Fruit fly (Drosophila melanogaster) whole organism, embryonic: ENCODE measurements around the gene CG45002.
A peak's percentile ranks its signal among the peaks of the same experiment; 100 is the strongest.

Experiments
- ATbp ChIP-seq: fragments of 200-800 bp; sonication (Bioruptor generic); optimal IDR thresholded peaks from 2 replicates; lab custom pipeline; 2017; ENCODE audit warnings: missing biosample characterization, mild to moderate bottlenecking, missing genetic modification characterization, missing genetic modification reagents
- Ada2b ChIP-seq: fragments of 200-800 bp; sonication (Bioruptor generic); IDR thresholded peaks from 2 replicates; pipeline ENCODE4 v1.3.6; 2022; ENCODE audit warnings: missing biosample characterization, missing genetic modification characterization
- Atf6 ChIP-seq: fragments of 200-800 bp; sonication (Bioruptor generic); IDR thresholded peaks from 2 replicates; pipeline ENCODE4 v1.3.6; 2022; ENCODE audit warnings: missing biosample characterization, missing genetic modification characterization
- Blimp-1 ChIP-seq: fragments of 200-800 bp; sonication (Bioruptor generic); optimal IDR thresholded peaks from 3 replicates; lab custom pipeline; 2018; ENCODE audit warnings: missing biosample characterization, missing genetic modification characterization, mild to moderate bottlenecking, moderate library complexity, missing genetic modification reagents
- CG12391 ChIP-seq: fragments of 200-800 bp; sonication (Bioruptor generic); optimal IDR thresholded peaks from 3 replicates; lab custom pipeline; 2018; ENCODE audit warnings: missing biosample characterization, mild to moderate bottlenecking, missing genetic modification characterization, moderate library complexity
- CG13123 ChIP-seq: fragments of 200-800 bp; sonication (Bioruptor generic); optimal IDR thresholded peaks from 2 replicates; lab custom pipeline; 2016; ENCODE audit warnings: missing biosample characterization, missing genetic modification characterization
- CG15269 ChIP-seq: fragments of 200-800 bp; sonication (Bioruptor generic); optimal IDR thresholded peaks from 2 replicates; lab custom pipeline; 2018; ENCODE audit warnings: missing biosample characterization, mild to moderate bottlenecking, missing genetic modification characterization, moderate library complexity
- CG1603 ChIP-seq: fragments of 200-800 bp; sonication (Bioruptor generic); optimal IDR thresholded peaks from 2 replicates; lab custom pipeline; 2019; ENCODE audit warnings: missing biosample characterization, mild to moderate bottlenecking, missing genetic modification characterization, moderate library complexity
- CG17385 ChIP-seq: fragments of 200-800 bp; sonication (Bioruptor generic); optimal IDR thresholded peaks from 3 replicates; lab custom pipeline; 2018; ENCODE audit warnings: missing biosample characterization, mild to moderate bottlenecking, missing genetic modification characterization
- CG17612 ChIP-seq: fragments of 200-800 bp; sonication (Bioruptor generic); IDR thresholded peaks from 2 replicates; pipeline ENCODE4 v1.3.6; 2022; ENCODE audit warnings: missing biosample characterization, missing genetic modification characterization
- CG18599 ChIP-seq: fragments of 200-800 bp; sonication (Bioruptor generic); optimal IDR thresholded peaks from 3 replicates; lab custom pipeline; 2017; ENCODE audit warnings: missing biosample characterization, missing genetic modification characterization, mild to moderate bottlenecking, moderate library complexity, missing genetic modification reagents
- CG2120 ChIP-seq: fragments of 200-800 bp; sonication (Bioruptor generic); optimal IDR thresholded peaks from 3 replicates; lab custom pipeline; 2016; ENCODE audit warnings: missing biosample characterization, missing genetic modification characterization
- CG2202 ChIP-seq: fragments of 200-800 bp; sonication (Bioruptor generic); optimal IDR thresholded peaks from 2 replicates; lab custom pipeline; 2018; ENCODE audit warnings: missing biosample characterization, mild to moderate bottlenecking, missing genetic modification characterization
- CG30403 ChIP-seq: fragments of 200-800 bp; sonication (Bioruptor generic); optimal IDR thresholded peaks from 3 replicates; lab custom pipeline; 2016; ENCODE audit warnings: missing biosample characterization, missing genetic modification characterization
- CG31441 ChIP-seq: fragments of 200-800 bp; sonication (Bioruptor generic); IDR thresholded peaks from 2 replicates; pipeline ENCODE4 v1.3.6; 2022; ENCODE audit warnings: missing biosample characterization, missing genetic modification characterization
- CG32532 ChIP-seq: fragments of 200-800 bp; sonication (Bioruptor generic); IDR thresholded peaks from 2 replicates; pipeline ENCODE4 v1.3.6; 2022; ENCODE audit warnings: missing biosample characterization, missing genetic modification characterization
- CG34224 ChIP-seq: fragments of 200-800 bp; sonication (Bioruptor generic); IDR thresholded peaks from 3 replicates; pipeline ENCODE4 v1.3.6; 2022; ENCODE audit warnings: missing biosample characterization, missing genetic modification characterization; ENCODE audit not compliant: partially characterized antibody
- CG6654 ChIP-seq: fragments of 200-800 bp; sonication (Bioruptor generic); optimal IDR thresholded peaks from 2 replicates; lab custom pipeline; 2017; ENCODE audit warnings: missing biosample characterization, mild to moderate bottlenecking, missing genetic modification characterization
- CG6813 ChIP-seq: fragments of 200-800 bp; sonication (Bioruptor generic); optimal IDR thresholded peaks from 2 replicates; lab custom pipeline; 2017; ENCODE audit warnings: missing biosample characterization, missing genetic modification characterization, mild to moderate bottlenecking, moderate library complexity, missing genetic modification reagents
- CG8089 ChIP-seq: fragments of 200-800 bp; sonication (Bioruptor generic); optimal IDR thresholded peaks from 3 replicates; lab custom pipeline; 2016; ENCODE audit warnings: missing biosample characterization, missing genetic modification characterization
- Chrac-16 ChIP-seq: fragments of 200-800 bp; sonication (Bioruptor generic); optimal IDR thresholded peaks from 3 replicates; lab custom pipeline; 2016; ENCODE audit warnings: missing biosample characterization, missing genetic modification characterization
- Dbx ChIP-seq: fragments of 200-800 bp; sonication (Bioruptor generic); IDR thresholded peaks from 3 replicates; pipeline ENCODE4 v1.3.6; 2022; ENCODE audit warnings: missing biosample characterization, missing genetic modification characterization
- Dip2 ChIP-seq: fragments of 200-800 bp; sonication (Bioruptor generic); IDR thresholded peaks from 2 replicates; pipeline ENCODE4 v1.3.6; 2022; ENCODE audit warnings: missing biosample characterization, missing genetic modification characterization
- Doc3 ChIP-seq: fragments of 200-800 bp; sonication (Bioruptor generic); IDR thresholded peaks from 3 replicates; pipeline ENCODE4 v1.3.6; 2022; ENCODE audit warnings: missing biosample characterization, missing genetic modification characterization; ENCODE audit not compliant: partially characterized antibody
- HLH54F ChIP-seq: fragments of 200-800 bp; sonication (Bioruptor generic); optimal IDR thresholded peaks from 3 replicates; lab custom pipeline; 2016; ENCODE audit warnings: missing biosample characterization, missing genetic modification characterization
- Hmr ChIP-seq: fragments of 200-800 bp; sonication (Bioruptor generic); optimal IDR thresholded peaks from 3 replicates; lab custom pipeline; 2017; ENCODE audit warnings: mild to moderate bottlenecking, missing biosample characterization, missing genetic modification reagents, missing genetic modification characterization
- Hr51 ChIP-seq, 2 experiments: fragments of 200-800 bp; sonication (Bioruptor generic); optimal IDR thresholded peaks; 2 replicates in 1 of 2; 3 replicates in 1 of 2; lab custom pipeline; 2016 to 2018; ENCODE audit warnings: missing biosample characterization in 2 of 2, missing genetic modification characterization in 2 of 2, mild to moderate bottlenecking in 1 of 2, moderate library complexity in 1 of 2
- Opbp ChIP-seq: fragments of 200-800 bp; sonication (Bioruptor generic); IDR thresholded peaks from 3 replicates; pipeline ENCODE4 v1.3.6; 2022; ENCODE audit warnings: missing biosample characterization, missing genetic modification characterization; ENCODE audit not compliant: partially characterized antibody
- Scr ChIP-seq: fragments of 200-800 bp; sonication (Bioruptor generic); IDR thresholded peaks from 2 replicates; pipeline ENCODE4 v1.3.6; 2022; ENCODE audit warnings: missing biosample characterization, missing genetic modification characterization; ENCODE audit not compliant: partially characterized antibody
- ase ChIP-seq: fragments of 200-800 bp; sonication (Bioruptor generic); IDR thresholded peaks from 3 replicates; pipeline ENCODE4 v1.3.6; 2022; ENCODE audit warnings: missing biosample characterization, missing genetic modification characterization
- bsh ChIP-seq, 2 experiments: fragments of 200-800 bp; sonication (Bioruptor generic); optimal IDR thresholded peaks; 2 replicates each; lab custom pipeline; 2017 to 2018; ENCODE audit warnings: mild to moderate bottlenecking in 2 of 2, missing biosample characterization in 2 of 2, missing genetic modification characterization in 2 of 2, moderate library complexity in 1 of 2
- btn ChIP-seq: fragments of 200-800 bp; sonication (Bioruptor generic); optimal IDR thresholded peaks from 2 replicates; lab custom pipeline; 2016; ENCODE audit warnings: missing biosample characterization, missing genetic modification characterization
- cwo ChIP-seq: fragments of 200-800 bp; sonication (Bioruptor generic); optimal IDR thresholded peaks from 3 replicates; lab custom pipeline; 2017; ENCODE audit warnings: missing biosample characterization, missing genetic modification characterization, mild to moderate bottlenecking, moderate library complexity, missing genetic modification reagents
- dmrt99B ChIP-seq: fragments of 200-800 bp; sonication (Bioruptor generic); optimal IDR thresholded peaks from 2 replicates; lab custom pipeline; 2018; ENCODE audit warnings: missing biosample characterization, mild to moderate bottlenecking, missing genetic modification characterization, moderate library complexity
- dysf ChIP-seq: fragments of 200-800 bp; sonication (Bioruptor generic); IDR thresholded peaks from 3 replicates; pipeline ENCODE4 v1.3.6; 2022; ENCODE audit warnings: missing biosample characterization, missing genetic modification characterization
- fru ChIP-seq: fragments of >200 bp; optimal IDR thresholded peaks from 2 replicates; lab custom pipeline; 2017
- gem ChIP-seq: fragments of 200-800 bp; sonication (Bioruptor generic); optimal IDR thresholded peaks from 2 replicates; lab custom pipeline; 2019; ENCODE audit warnings: missing biosample characterization, mild to moderate bottlenecking, missing genetic modification characterization, moderate library complexity
- inv ChIP-seq: fragments of 200-800 bp; sonication (Bioruptor generic); IDR thresholded peaks from 2 replicates; pipeline ENCODE4 v1.3.6; 2022; ENCODE audit warnings: missing biosample characterization, missing genetic modification characterization; ENCODE audit not compliant: partially characterized antibody
- jumu ChIP-seq: fragments of 200-800 bp; sonication (Bioruptor generic); optimal IDR thresholded peaks from 3 replicates; lab custom pipeline; 2016; ENCODE audit warnings: missing biosample characterization, missing genetic modification characterization
- lab ChIP-seq: fragments of 200-800 bp; sonication (Bioruptor generic); optimal IDR thresholded peaks from 3 replicates; lab custom pipeline; 2017; ENCODE audit warnings: missing biosample characterization, missing genetic modification characterization, mild to moderate bottlenecking, moderate library complexity, missing genetic modification reagents
- lmd ChIP-seq: fragments of 200-800 bp; sonication (Bioruptor generic); IDR thresholded peaks from 2 replicates; pipeline ENCODE4 v1.3.6; 2022; ENCODE audit warnings: missing biosample characterization, missing genetic modification characterization
- maf-S ChIP-seq: fragments of 200-800 bp; sonication (Bioruptor generic); optimal IDR thresholded peaks from 2 replicates; lab custom pipeline; 2016; ENCODE audit warnings: missing biosample characterization, missing genetic modification characterization
- oc ChIP-seq: fragments of 200-800 bp; sonication (Bioruptor generic); optimal IDR thresholded peaks from 2 replicates; lab custom pipeline; 2018; ENCODE audit warnings: missing biosample characterization, mild to moderate bottlenecking, missing genetic modification characterization, moderate library complexity
- pan ChIP-seq, 4 experiments: fragments of >200 bp in 3 of 4; fragments of 200-800 bp in 1 of 4; sonication (Bioruptor generic) in 1 of 4; optimal IDR thresholded peaks in 3 of 4; IDR thresholded peaks in 1 of 4; 2 replicates each; pipeline versions ENCODE4 v1.3.6 to Lab custom; 2017 to 2022; ENCODE audit warnings: missing biosample characterization in 2 of 4, missing genetic modification characterization in 2 of 4, mixed read lengths in 1 of 4
- row ChIP-seq: fragments of 200-800 bp; sonication (Bioruptor generic); IDR thresholded peaks from 3 replicates; pipeline ENCODE4 v1.3.6; 2022; ENCODE audit warnings: missing biosample characterization, missing genetic modification characterization
- salm ChIP-seq: fragments of 200-800 bp; sonication (Bioruptor generic); optimal IDR thresholded peaks from 2 replicates; lab custom pipeline; 2018; ENCODE audit warnings: missing biosample characterization, mild to moderate bottlenecking, missing genetic modification characterization
- sens ChIP-seq: fragments of 200-800 bp; sonication (Bioruptor generic); peaks from one replicate; lab custom pipeline; 2016; ENCODE audit warnings: missing biosample characterization, missing genetic modification characterization
- sisA ChIP-seq: fragments of 200-800 bp; sonication (Bioruptor generic); IDR thresholded peaks from 2 replicates; pipeline ENCODE4 v1.3.6; 2022; ENCODE audit warnings: missing biosample characterization, missing genetic modification characterization
- unpg ChIP-seq: fragments of 200-800 bp; sonication (Bioruptor generic); optimal IDR thresholded peaks from 3 replicates; lab custom pipeline; 2018; ENCODE audit warnings: missing biosample characterization, mild to moderate bottlenecking, missing genetic modification characterization, moderate library complexity

CG45002 gene

DNA sequence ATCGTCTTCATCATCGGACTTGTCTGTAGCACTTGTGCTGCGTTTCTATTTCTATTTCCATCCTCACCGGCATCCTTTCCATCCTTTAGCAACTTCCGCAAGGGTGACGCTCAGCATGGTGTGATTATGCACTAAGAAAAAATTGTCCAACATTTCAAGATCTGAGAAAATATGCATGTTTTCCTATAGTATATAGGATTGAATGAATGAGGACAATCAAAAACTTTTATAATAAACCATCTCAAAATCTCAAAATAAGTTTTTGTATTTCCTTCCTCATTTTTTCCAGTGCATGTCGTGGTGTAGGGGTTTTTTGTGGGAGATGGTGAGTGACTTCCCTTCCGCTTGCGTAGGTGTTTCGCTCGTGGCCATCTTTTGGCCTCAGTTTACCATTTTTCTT, 45.1 kb downstream of the CG45002 start (continued):
- TF ChIP-seq dmrt99B (tag; lab: Kevin White, UChicago) = peak; percentile 50
- TF ChIP-seq CG17612 (GFP tag; lab: Robert Waterston, UW) = no peak
- TF ChIP-seq Hr51 (GFP tag; optimal IDR thresholded peaks at IDR 0.05; lab: Kevin White, UChicago) = peak in 1 of 2 experiments; percentile 33
- no peak for TF ChIP-seq maf-S (GFP tag; lab: Kevin White, UChicago)
- no peak for TF ChIP-seq inv (GFP tag; lab: Robert Waterston, UW)
- TF ChIP-seq CG13123 (GFP tag; lab: Kevin White, UChicago) = no peak
- TF ChIP-seq unpg (GFP tag; lab: Kevin White, UChicago) = peak; percentile 37
- no peak for TF ChIP-seq salm (tag; lab: Kevin White, UChicago)
- TF ChIP-seq CG15269 (tag; lab: Kevin White, UChicago) = peak; percentile 17
- TF ChIP-seq CG8089 (GFP tag; lab: Kevin White, UChicago) = no peak
- TF ChIP-seq ase = no peak
- TF ChIP-seq Dip2 (GFP tag; lab: Robert Waterston, UW) = no peak
- TF ChIP-seq CG1603 (tag; lab: Kevin White, UChicago) = peak; percentile 10
- 0 out of 2 replicates have a peak, but pooled peaks have one; percentile 16 for TF ChIP-seq Atf6 (GFP tag; lab: Robert Waterston, UW)
- TF ChIP-seq CG12391 = peak; percentile 21
- TF ChIP-seq sisA = peak; percentile 43; the same call in 1 of the 2 replicates
- TF ChIP-seq CG18599 = peak; percentile 68
- TF ChIP-seq ATbp (GFP tag; lab: Kevin White, UChicago) = peak; percentile 35
- peak; percentile 26 for TF ChIP-seq CG2120 (GFP tag; lab: Kevin White, UChicago)
- TF ChIP-seq cwo (GFP tag; lab: Kevin White, UChicago) = peak; percentile 15
- TF ChIP-seq oc (tag; lab: Kevin White, UChicago) = no peak
- TF ChIP-seq row (GFP tag; lab: Robert Waterston, UW) = peak; percentile 57
- TF ChIP-seq btn = peak; percentile 9
- peak; percentile 24; the same call in 1 of the 2 replicates for TF ChIP-seq lmd
- peak; percentile 32; the same call in 1 of the 3 replicates for TF ChIP-seq Dbx
- peak; percentile 59 for TF ChIP-seq lab (GFP tag; lab: Kevin White, UChicago)
- TF ChIP-seq sens (GFP tag; lab: Kevin White, UChicago) = peak; percentile 61
- peak; percentile 37; the same call in 1 of the 3 replicates for TF ChIP-seq dysf (GFP tag; lab: Robert Waterston, UW)
- TF ChIP-seq CG30403 (GFP tag; lab: Kevin White, UChicago) = peak; percentile 26
- TF ChIP-seq Opbp = no peak
- TF ChIP-seq CG17385 (GFP tag; lab: Kevin White, UChicago) = peak; percentile 11
- TF ChIP-seq HLH54F (GFP tag; lab: Kevin White, UChicago) = no peak
- no peak for TF ChIP-seq pan (optimal IDR thresholded peaks at IDR 0.05; lab: Kevin White, UChicago)
- TF ChIP-seq pan (GFP tag; optimal IDR thresholded peaks at IDR 0.05 in 1 of 2, IDR thresholded peaks at IDR 0.05 in 1 of 2) = peak in 1 of 2 experiments; percentile 29
- 0 out of 2 replicates have a peak, but pooled peaks have one; percentile 22 for TF ChIP-seq CG32532 (GFP tag; lab: Robert Waterston, UW)
- no peak for TF ChIP-seq jumu (GFP tag; lab: Kevin White, UChicago)
- TF ChIP-seq Scr (GFP tag; lab: Robert Waterston, UW) = no peak
- TF ChIP-seq CG31441 = peak; percentile 28; the same call in 1 of the 2 replicates
- TF ChIP-seq gem (tag; lab: Kevin White, UChicago) = peak; percentile 45
- no peak for TF ChIP-seq CG6654
- no peak for TF ChIP-seq CG34224 (GFP tag; lab: Robert Waterston, UW)
- TF ChIP-seq CG2202 (tag; lab: Kevin White, UChicago) = no peak
- no peak for TF ChIP-seq Doc3 (GFP tag; lab: Robert Waterston, UW)
- no peak for TF ChIP-seq fru
- TF ChIP-seq Blimp-1 (GFP tag; lab: Kevin White, UChicago) = peak; percentile 31
- peak; percentile 18 for TF ChIP-seq CG6813
- no peak for TF ChIP-seq Chrac-16
- TF ChIP-seq bsh (GFP tag; optimal IDR thresholded peaks at IDR 0.05; lab: Kevin White, UChicago) = peak in 1 of 2 experiments; percentile 27
- TF ChIP-seq Hmr (GFP tag; lab: Kevin White, UChicago) = peak; percentile 12
- 0 out of 2 replicates have a peak, but pooled peaks have one; percentile 4 for TF ChIP-seq Ada2b (GFP tag; lab: Robert Waterston, UW)
